Worm (Caenorhabditis elegans): Measurements from ENCODE around the gene C05D11.1.

C05D11.1 gene

ce11 chrIII:6452683-6453082 is 16.3 kb downstream of the C05D11.1 start:
- TF ChIP-seq tbx-8 (GFP tag; optimal IDR thresholded peaks at IDR 0.05) (no peak), lin-13 (tag; optimal IDR thresholded peaks at IDR 0.05) (peak; percentile 17), mep-1 (tag; optimal IDR thresholded peaks at IDR 0.05) (peak; percentile 65), hlh-1 (tag; optimal IDR thresholded peaks at IDR 0.05) (peak; percentile 63), ceh-39 (tag; optimal IDR thresholded peaks at IDR 0.05) (peak; percentile 47), lsy-2 (tag; optimal IDR thresholded peaks at IDR 0.05) (peak; percentile 24)

ce11 chrIII:6453665-6454064 is 17.3 kb downstream of the C05D11.1 start:
- TF ChIP-seq bed-3 (GFP tag; optimal IDR thresholded peaks at IDR 0.05) (peak; percentile 5), nhr-237 (tag; optimal IDR thresholded peaks at IDR 0.05) (peak; percentile 85), hlh-1 (tag; optimal IDR thresholded peaks at IDR 0.05) (peak; percentile 37), unc-62 (GFP tag; optimal IDR thresholded peaks at IDR 0.05) (no peak), nhr-12 (tag; optimal IDR thresholded peaks at IDR 0.05) (no peak), ham-2 (GFP tag; optimal IDR thresholded peaks at IDR 0.05) (peak; percentile 75), elt-1 (tag; optimal IDR thresholded peaks at IDR 0.05; ENCODE audit: borderline replicate concordance, insufficient read depth) (peak; percentile 35), M03D4.4 (tag; optimal IDR thresholded peaks at IDR 0.05) (peak; percentile 78), ztf-11 (tag; optimal IDR thresholded peaks at IDR 0.05) (peak; percentile 41), drap-1 (GFP tag; optimal IDR thresholded peaks at IDR 0.05) (peak; percentile 63), unc-120 (tag; optimal IDR thresholded peaks at IDR 0.05; ENCODE audit: poor library complexity, severe bottlenecking) (peak; percentile 67), ceh-43 (GFP tag; optimal IDR thresholded peaks at IDR 0.05) (peak; percentile 7), sptf-1 (tag; optimal IDR thresholded peaks at IDR 0.05) (peak; percentile 86), lin-13 (tag; optimal IDR thresholded peaks at IDR 0.05) (peak; percentile 83), mls-2 (tag; optimal IDR thresholded peaks at IDR 0.05) (peak; percentile 81), pha-4 (tag; optimal IDR thresholded peaks at IDR 0.05) (peak; percentile 75), ces-1 (GFP tag; optimal IDR thresholded peaks at IDR 0.05) (peak; percentile 25), snpc-4 (tag; optimal IDR thresholded peaks at IDR 0.05) (no peak), unc-39 (tag; optimal IDR thresholded peaks at IDR 0.05) (no peak), lsy-2 (tag; optimal IDR thresholded peaks at IDR 0.05) (peak; percentile 82), flh-1 (GFP tag; optimal IDR thresholded peaks at IDR 0.05) (peak; percentile 6), sem-2 (GFP tag; optimal IDR thresholded peaks at IDR 0.05) (peak; percentile 11), ceh-83 (GFP tag; optimal IDR thresholded peaks at IDR 0.05) (peak; percentile 51), nhr-76 (tag; optimal IDR thresholded peaks at IDR 0.05) (no peak), zip-8 (tag; optimal IDR thresholded peaks at IDR 0.05) (no peak), cnd-1 (tag; optimal IDR thresholded peaks at IDR 0.05) (peak; percentile 72), mep-1 (tag; optimal IDR thresholded peaks at IDR 0.05) (peak; percentile 89), blmp-1 (tag; optimal IDR thresholded peaks at IDR 0.05) (peak; percentile 51)

ce11 chrIII:6454183-6454582 is 17.8 kb downstream of the C05D11.1 start, which contains the start of gene jhdm-1:
Gene jhdm-1, plus strand, starts transcription at chrIII:6454483.
- TF ChIP-seq elt-3 (tag; optimal IDR thresholded peaks at IDR 0.05) (no peak), mls-2 (tag; optimal IDR thresholded peaks at IDR 0.05) (no peak), lsy-2 (tag; optimal IDR thresholded peaks at IDR 0.05) (no peak), unc-62 (GFP tag; optimal IDR thresholded peaks at IDR 0.05) (no peak), nhr-237 (tag; optimal IDR thresholded peaks at IDR 0.05) (no peak), hlh-1 (tag; optimal IDR thresholded peaks at IDR 0.05) (no peak), elt-1 (tag; optimal IDR thresholded peaks at IDR 0.05; ENCODE audit: borderline replicate concordance, insufficient read depth) (no peak), sem-2 (GFP tag; optimal IDR thresholded peaks at IDR 0.05) (no peak), ham-2 (GFP tag; optimal IDR thresholded peaks at IDR 0.05) (no peak), ztf-11 (tag; optimal IDR thresholded peaks at IDR 0.05) (no peak), lin-13 (tag; optimal IDR thresholded peaks at IDR 0.05) (no peak), ceh-39 (tag; optimal IDR thresholded peaks at IDR 0.05) (no peak), nhr-28 (tag; optimal IDR thresholded peaks at IDR 0.05) (no peak), flh-1 (GFP tag; optimal IDR thresholded peaks at IDR 0.05) (no peak), cnd-1 (tag; optimal IDR thresholded peaks at IDR 0.05) (no peak), ceh-83 (GFP tag; optimal IDR thresholded peaks at IDR 0.05) (no peak), mab-5 (tag; optimal IDR thresholded peaks at IDR 0.05) (no peak), nhr-76 (tag; optimal IDR thresholded peaks at IDR 0.05) (no peak)

DNA sequence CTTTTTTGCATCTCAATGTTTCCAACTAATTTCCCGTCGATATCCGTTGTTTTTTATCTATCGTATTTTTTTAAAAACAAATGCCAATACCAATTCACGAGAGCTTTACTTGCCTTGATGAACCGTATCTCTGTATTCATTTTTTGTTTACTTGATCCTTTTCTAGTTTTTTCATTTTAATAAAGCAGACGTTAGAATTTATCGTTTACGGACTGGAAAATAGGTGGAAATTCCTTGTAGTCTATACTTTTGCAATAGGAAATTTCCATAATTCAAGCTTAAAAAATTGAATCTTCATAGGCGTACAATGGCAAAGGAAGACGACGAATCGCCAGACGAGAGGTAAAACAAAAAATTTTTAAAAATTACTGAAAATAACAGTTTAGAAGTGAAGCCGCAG is 23.4 kb downstream of the C05D11.1 start, which contains the start of gene algn-1:
Gene algn-1, plus strand, starts transcription at position 301 of the 400 bp plus-strand sequence.
- TF ChIP-seq lin-13 (tag; optimal IDR thresholded peaks at IDR 0.05) (no peak), lin-32 (GFP tag; optimal IDR thresholded peaks at IDR 0.05) (no peak), nhr-76 (tag; optimal IDR thresholded peaks at IDR 0.05) (no peak), lsy-2 (tag; optimal IDR thresholded peaks at IDR 0.05) (no peak), mab-5 (tag; optimal IDR thresholded peaks at IDR 0.05) (no peak), nhr-237 (tag; optimal IDR thresholded peaks at IDR 0.05) (no peak), flh-1 (GFP tag; optimal IDR thresholded peaks at IDR 0.05) (no peak), pha-4 (tag; optimal IDR thresholded peaks at IDR 0.05) (no peak), unc-120 (tag; optimal IDR thresholded peaks at IDR 0.05; ENCODE audit: poor library complexity, severe bottlenecking) (no peak), sem-2 (GFP tag; optimal IDR thresholded peaks at IDR 0.05) (no peak), M03D4.4 (tag; optimal IDR thresholded peaks at IDR 0.05) (no peak), unc-39 (tag; optimal IDR thresholded peaks at IDR 0.05) (no peak), ztf-11 (tag; optimal IDR thresholded peaks at IDR 0.05) (no peak), drap-1 (GFP tag; optimal IDR thresholded peaks at IDR 0.05) (no peak), nhr-12 (tag; optimal IDR thresholded peaks at IDR 0.05) (no peak), cnd-1 (tag; optimal IDR thresholded peaks at IDR 0.05) (no peak), ceh-83 (GFP tag; optimal IDR thresholded peaks at IDR 0.05) (no peak), sptf-1 (tag; optimal IDR thresholded peaks at IDR 0.05) (no peak), ceh-39 (tag; optimal IDR thresholded peaks at IDR 0.05) (no peak), blmp-1 (tag; optimal IDR thresholded peaks at IDR 0.05) (no peak)
